Worm (Caenorhabditis elegans) whole organism, late embryonic: ENCODE data around the gene har-1.

Experiments used
- F13H6.1 ChIP-seq: sonication (generic microtip); optimal IDR thresholded peaks from 2 replicates; lab custom pipeline; 2016; ENCODE audit warnings: missing genetic modification characterization, missing compliant biosample characterization
- ama-1 ChIP-seq: fragments of 150-350 bp; optimal IDR thresholded peaks from 2 replicates; lab custom pipeline; 2014
- ceh-24 ChIP-seq: sonication (generic microtip); optimal IDR thresholded peaks from 2 replicates; lab custom pipeline; 2016; ENCODE audit warnings: mild to moderate bottlenecking, missing genetic modification characterization, missing compliant biosample characterization
- elt-2 ChIP-seq: sonication (generic microtip); optimal IDR thresholded peaks from 2 replicates; lab custom pipeline; 2016; ENCODE audit warnings: missing genetic modification reagents, missing genetic modification characterization, missing compliant biosample characterization
- hlh-13 ChIP-seq: fragments of 200-800 bp; sonication (Bioruptor generic); optimal IDR thresholded peaks from 2 replicates; lab custom pipeline; 2018; ENCODE audit warnings: mild to moderate bottlenecking, missing genetic modification characterization, missing compliant biosample characterization
- madf-2 ChIP-seq: sonication (generic microtip); optimal IDR thresholded peaks from 2 replicates; lab custom pipeline; 2017; ENCODE audit warnings: missing genetic modification characterization, missing compliant biosample characterization
- pax-1 ChIP-seq: fragments of 150-350 bp; optimal IDR thresholded peaks from 2 replicates; lab custom pipeline; 2014; ENCODE audit warnings: missing biosample characterization, missing genetic modification characterization
- pha-2 ChIP-seq: sonication (generic microtip); optimal IDR thresholded peaks from 2 replicates; lab custom pipeline; 2017; ENCODE audit warnings: mild to moderate bottlenecking, missing genetic modification characterization, missing compliant biosample characterization
- pha-4 ChIP-seq: fragments of 150-350 bp; optimal IDR thresholded peaks from 2 replicates; lab custom pipeline; 2018; ENCODE audit warnings: missing biosample characterization, missing genetic modification reagents, missing genetic modification characterization
- sdc-2 ChIP-seq: sonication (generic microtip); optimal IDR thresholded peaks from 2 replicates; lab custom pipeline; 2016; ENCODE audit warnings: missing genotype, missing genetic modification characterization, missing compliant biosample characterization
- sox-4 ChIP-seq: sonication (generic microtip); optimal IDR thresholded peaks from 2 replicates; lab custom pipeline; 2017; ENCODE audit warnings: mild to moderate bottlenecking, missing genetic modification characterization, inconsistent platforms, missing compliant biosample characterization
- tbx-2 ChIP-seq: sonication (generic microtip); optimal IDR thresholded peaks from 2 replicates; lab custom pipeline; 2016; ENCODE audit warnings: missing genetic modification characterization, missing compliant biosample characterization

- TF ChIP-seq sox-4 (tag; lab: Kevin White, UChicago) = no peak
- no peak for TF ChIP-seq pax-1 (tag; lab: Kevin White, UChicago)
- TF ChIP-seq tbx-2 (tag; lab: Kevin White, UChicago) = no peak
- no peak for TF ChIP-seq sdc-2 (tag; lab: Kevin White, UChicago)
- no peak for TF ChIP-seq pha-2
- no peak for TF ChIP-seq pha-4
- TF ChIP-seq F13H6.1 (tag; lab: Kevin White, UChicago) = no peak
- no peak for TF ChIP-seq ama-1
- no peak for TF ChIP-seq hlh-13 (GFP tag; lab: Kevin White, UChicago)
- no peak for TF ChIP-seq elt-2 (tag; lab: Kevin White, UChicago)
- TF ChIP-seq madf-2 (tag; lab: Kevin White, UChicago) = no peak
- TF ChIP-seq ceh-24 = no peak
Measured at ce11 chrIII:4120386-4120785, 31.5 kb upstream of the har-1 start.
